Fruit fly (Drosophila melanogaster): ENCODE results near the gene Cp19.

The Cp19 gene

DNA sequence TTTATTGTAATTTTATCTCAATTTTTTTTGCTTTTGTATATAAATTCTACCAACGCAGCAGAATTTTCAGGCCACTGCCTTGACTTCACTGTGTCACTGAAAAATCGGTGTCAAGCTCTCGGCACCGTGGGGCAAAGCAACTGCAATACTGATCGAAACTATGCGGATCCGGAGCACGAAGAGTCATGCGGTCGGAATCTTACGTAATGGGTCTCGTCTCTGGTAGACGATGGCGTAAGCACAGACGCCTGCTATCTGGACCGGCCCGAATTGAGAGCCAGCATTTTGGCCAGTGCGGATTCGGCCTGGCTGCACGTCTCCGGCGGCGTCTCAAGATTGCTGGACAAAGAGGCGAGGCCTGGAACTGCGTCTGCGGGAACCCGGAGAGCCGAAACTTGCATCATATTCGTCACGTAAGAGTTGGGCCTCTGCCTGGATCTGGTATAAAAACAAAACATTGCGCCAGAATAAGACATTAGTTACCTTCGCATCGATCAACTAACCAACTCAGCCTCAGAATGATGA is 3.3 kb upstream of the Cp19 start, which contains the start of gene Cp18:
Gene Cp18 (plus strand): TSS at position 475 of the 525 bp plus-strand sequence.
- TF ChIP-seq Sin3A (optimal IDR thresholded peaks at IDR 0.05) (no peak), h (optimal IDR thresholded peaks at IDR 0.05) (no peak), ttk (optimal IDR thresholded peaks at IDR 0.05) (no peak), Myc (optimal IDR thresholded peaks at IDR 0.05) (no peak), psq (optimal IDR thresholded peaks at IDR 0.05) (no peak), insv (optimal IDR thresholded peaks at IDR 0.05) (no peak)

DNA sequence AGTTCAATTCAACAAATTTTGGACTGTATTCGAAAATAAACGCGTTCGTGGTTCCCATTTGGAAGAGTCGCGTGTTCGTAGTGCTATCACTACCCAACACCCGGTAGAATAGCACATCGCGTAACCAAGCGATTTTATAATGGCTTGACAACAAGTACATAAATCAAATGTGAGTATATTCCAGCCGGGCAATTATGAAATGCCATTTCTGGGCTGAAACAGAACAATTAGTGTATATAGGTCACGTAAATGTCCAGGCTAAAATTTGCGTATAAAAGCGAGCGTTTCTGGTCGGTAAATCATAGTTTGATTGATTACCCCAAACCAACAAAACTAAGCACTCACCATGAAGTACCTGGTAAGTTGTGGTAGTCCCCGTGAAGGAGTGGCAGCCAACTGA is 1.5 kb upstream of the Cp19 start, which contains the start of gene Cp15:
Gene Cp15 (plus strand): TSS at position 301 of the 400 bp plus-strand sequence.
- TF ChIP-seq h (optimal IDR thresholded peaks at IDR 0.05) (no peak), psq (optimal IDR thresholded peaks at IDR 0.05) (no peak), insv (optimal IDR thresholded peaks at IDR 0.05) (no peak), Myc (optimal IDR thresholded peaks at IDR 0.05) (no peak)

DNA sequence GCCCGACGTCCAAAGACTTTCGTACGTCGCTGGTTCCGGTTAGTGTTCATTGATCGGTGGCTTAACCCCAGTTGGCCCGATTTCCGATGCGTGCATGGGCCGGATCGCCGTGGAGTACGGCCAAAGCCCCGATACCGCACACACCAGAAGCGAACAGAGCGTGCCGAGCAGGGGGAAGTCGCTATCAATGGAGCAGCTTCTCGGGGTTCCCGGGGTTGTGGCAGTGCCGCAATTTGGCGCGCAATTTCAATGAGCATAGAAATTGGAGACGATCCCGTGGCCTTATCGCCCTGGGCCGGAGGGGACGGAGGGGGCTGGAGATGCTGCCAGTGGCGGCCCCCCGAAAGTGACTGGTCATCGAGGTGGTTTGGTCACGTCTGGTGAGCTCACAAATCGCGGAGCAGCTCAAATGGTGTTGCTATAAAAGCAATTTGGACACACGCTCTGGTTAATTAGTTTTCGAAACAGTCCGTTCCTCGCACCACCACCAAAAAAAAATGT is 1.9 kb downstream of the Cp19 start, which contains the start of gene Cp16:
Gene Cp16 (plus strand): TSS at position 451 of the 501 bp plus-strand sequence.
- no peak for TF ChIP-seq h (optimal IDR thresholded peaks at IDR 0.05)
- no peak for TF ChIP-seq insv (optimal IDR thresholded peaks at IDR 0.05)
- no peak for TF ChIP-seq ttk (optimal IDR thresholded peaks at IDR 0.05)
- no peak for TF ChIP-seq psq (optimal IDR thresholded peaks at IDR 0.05)
- no peak for TF ChIP-seq Sin3A (optimal IDR thresholded peaks at IDR 0.05)
- TF ChIP-seq Myc (optimal IDR thresholded peaks at IDR 0.05), result no peak

DNA sequence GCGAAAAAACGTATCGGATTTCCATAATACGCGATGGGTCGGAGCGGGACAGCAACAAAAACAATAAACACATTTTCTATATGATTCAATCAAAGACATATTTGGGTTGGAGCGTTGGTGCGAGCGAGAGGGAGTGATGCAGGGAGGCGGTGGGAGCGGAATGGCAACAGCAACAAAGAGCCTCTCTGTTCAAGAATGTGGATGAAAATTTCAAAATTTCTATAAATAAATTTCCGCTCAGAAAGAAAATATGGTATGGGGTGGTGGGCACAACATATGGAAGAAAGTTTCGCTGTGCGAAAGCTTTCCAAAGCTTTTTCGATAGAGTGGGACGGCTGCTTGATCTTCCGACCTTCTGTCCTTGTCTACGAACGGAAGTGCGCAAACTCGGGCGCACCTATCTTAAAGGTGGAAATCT is 11.4 kb downstream of the Cp19 start:
- TF ChIP-seq h (optimal IDR thresholded peaks at IDR 0.05), result no peak

DNA sequence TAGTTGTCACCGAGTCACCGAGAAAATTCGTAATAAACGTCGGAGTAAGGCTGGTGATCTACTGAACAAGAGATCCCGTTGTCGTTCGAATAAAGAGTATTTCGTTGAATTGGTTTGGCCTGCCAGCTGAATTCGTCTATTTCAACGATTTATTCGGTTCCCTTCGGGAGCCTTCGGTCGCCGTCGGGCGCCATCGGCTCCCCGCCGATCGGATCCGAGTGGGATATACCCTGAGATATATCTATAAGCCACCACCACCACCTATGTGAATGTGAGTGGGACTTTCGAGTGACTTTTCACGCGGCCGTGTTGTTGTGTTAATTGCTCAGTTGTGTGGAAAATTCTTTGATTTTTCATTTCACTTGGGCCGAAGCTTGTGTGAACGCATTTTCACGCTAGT is 15.5 kb downstream of the Cp19 start, which contains the start of gene Prm:
Gene Prm (minus strand): TSS at position 101 of the 400 bp plus-strand sequence.
- TF ChIP-seq h (optimal IDR thresholded peaks at IDR 0.05), result no peak
- TF ChIP-seq Myc (optimal IDR thresholded peaks at IDR 0.05), result no peak
- TF ChIP-seq Sin3A (optimal IDR thresholded peaks at IDR 0.05), result no peak
- TF ChIP-seq insv (optimal IDR thresholded peaks at IDR 0.05), result no peak
- TF ChIP-seq ttk (optimal IDR thresholded peaks at IDR 0.05), result no peak
- no peak for TF ChIP-seq psq (optimal IDR thresholded peaks at IDR 0.05)

DNA sequence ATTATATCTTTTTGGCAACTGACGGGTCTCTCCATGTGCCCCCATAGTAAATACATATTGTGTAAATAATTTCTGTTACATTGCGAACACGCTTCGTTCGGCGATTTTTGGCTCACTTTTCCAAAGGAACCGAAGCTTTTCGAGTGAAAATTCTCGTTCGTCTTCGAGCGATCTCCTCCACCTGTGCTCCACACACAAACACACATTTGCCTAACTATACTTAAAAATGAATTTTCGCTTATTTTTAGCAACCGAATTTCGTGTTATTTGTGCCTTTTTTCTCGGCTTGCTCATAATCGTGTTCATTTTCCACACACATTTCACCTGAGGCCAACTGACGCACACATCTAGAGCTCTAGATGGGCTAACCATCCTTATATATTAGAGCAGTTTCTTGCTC is 16.9 kb downstream of the Cp19 start:
- TF ChIP-seq Sin3A (optimal IDR thresholded peaks at IDR 0.05), result no peak
- no peak for TF ChIP-seq Myc (optimal IDR thresholded peaks at IDR 0.05)
- no peak for TF ChIP-seq insv (optimal IDR thresholded peaks at IDR 0.05)
- TF ChIP-seq ttk (optimal IDR thresholded peaks at IDR 0.05), result no peak
- no peak for TF ChIP-seq h (optimal IDR thresholded peaks at IDR 0.05)
- no peak for TF ChIP-seq psq (optimal IDR thresholded peaks at IDR 0.05)

DNA sequence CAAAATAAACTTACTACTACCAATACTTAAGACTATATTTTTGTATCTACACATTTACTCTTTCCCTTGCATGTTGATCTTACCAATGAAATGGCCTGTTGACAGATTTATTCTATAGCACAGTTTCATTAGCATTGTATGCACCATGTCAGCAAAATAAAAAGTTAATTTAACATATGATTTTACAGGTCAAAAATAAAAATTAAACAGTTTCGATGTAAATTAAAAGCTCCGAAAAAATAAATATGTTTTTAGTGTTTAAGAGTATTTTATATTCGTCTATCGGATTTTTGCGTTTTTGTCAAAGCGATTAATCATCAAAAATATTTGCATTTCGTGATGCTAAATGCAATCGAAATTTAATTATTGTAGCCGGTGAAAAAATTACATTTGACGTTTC is 18.7 kb downstream of the Cp19 start:
- TF ChIP-seq psq (optimal IDR thresholded peaks at IDR 0.05) (no peak), insv (optimal IDR thresholded peaks at IDR 0.05) (no peak), h (optimal IDR thresholded peaks at IDR 0.05) (no peak), Sin3A (optimal IDR thresholded peaks at IDR 0.05) (no peak), Myc (optimal IDR thresholded peaks at IDR 0.05) (no peak), ttk (optimal IDR thresholded peaks at IDR 0.05) (no peak)

DNA sequence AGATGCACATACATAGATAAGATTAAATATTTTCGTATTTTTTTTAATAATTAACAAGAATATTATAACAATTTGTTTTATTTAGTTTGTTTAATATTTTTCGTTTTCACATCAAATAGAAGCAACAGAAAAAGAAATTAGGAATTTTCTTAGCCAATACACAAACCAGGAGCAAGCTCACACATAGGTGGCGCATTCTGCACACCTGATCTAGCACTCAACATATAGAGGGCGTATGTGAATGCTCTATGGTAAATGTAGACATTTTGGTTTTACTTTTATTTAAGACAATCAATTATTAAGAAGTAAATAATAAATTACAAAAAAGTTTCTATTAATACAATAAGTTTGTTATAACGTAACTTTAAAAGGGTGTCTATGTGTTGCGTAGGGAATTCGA is 19.2 kb downstream of the Cp19 start:
- TF ChIP-seq psq (optimal IDR thresholded peaks at IDR 0.05) (no peak), Myc (optimal IDR thresholded peaks at IDR 0.05) (no peak), insv (optimal IDR thresholded peaks at IDR 0.05) (no peak), Sin3A (optimal IDR thresholded peaks at IDR 0.05) (no peak), h (optimal IDR thresholded peaks at IDR 0.05) (no peak), ttk (optimal IDR thresholded peaks at IDR 0.05) (no peak)

DNA sequence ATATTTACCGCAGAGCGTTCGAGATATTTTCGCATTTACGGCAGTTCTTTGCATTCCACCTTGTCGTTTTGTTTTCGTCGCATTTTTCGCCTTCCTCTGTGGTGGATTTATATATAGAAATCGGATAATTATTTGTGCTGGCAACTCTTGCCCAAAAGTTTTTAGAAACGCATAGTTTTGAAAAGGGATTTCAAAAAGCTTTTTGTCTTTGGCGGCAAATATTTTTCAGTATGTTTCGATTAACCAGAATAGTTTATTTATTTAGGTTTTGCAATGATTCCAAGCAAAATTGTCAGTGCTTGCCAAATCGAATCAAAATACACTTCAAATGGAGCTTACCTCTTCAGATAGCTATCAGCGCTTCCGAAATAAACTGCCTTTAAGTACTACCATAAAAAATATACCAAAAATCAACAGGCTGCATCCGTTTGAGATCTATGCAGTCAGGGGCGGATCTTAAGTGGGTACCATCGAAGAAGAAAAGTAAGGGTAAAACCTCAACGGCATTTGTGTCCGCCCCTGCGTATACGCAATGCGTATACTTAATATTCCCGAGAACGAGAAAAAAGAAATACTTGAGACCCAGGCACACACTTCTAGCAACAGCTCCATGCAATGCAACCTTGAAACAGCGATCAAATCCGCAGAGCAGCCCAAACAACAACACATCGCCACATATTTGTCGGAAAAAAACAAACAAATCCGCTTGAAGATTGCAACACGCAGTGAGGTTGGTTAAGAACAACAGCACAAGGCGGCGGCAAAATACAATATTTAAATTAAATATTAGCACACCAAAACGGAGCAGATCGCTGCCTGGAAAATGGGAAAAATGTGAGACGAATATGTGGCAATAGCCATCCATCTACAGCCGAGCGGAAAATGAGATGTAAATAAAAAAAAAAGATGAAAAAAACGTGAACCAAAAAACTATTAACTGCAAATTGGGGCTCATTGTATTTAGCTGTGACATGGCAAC is 20.3 kb downstream of the Cp19 start, which contains the start of gene CG13306:
Gene CG13306 (minus strand): TSS at position 51 of the 979 bp plus-strand sequence.
- TF ChIP-seq insv (optimal IDR thresholded peaks at IDR 0.05) (no peak), h (optimal IDR thresholded peaks at IDR 0.05) (no peak), psq (optimal IDR thresholded peaks at IDR 0.05) (no peak), ttk (optimal IDR thresholded peaks at IDR 0.05) (no peak), Myc (optimal IDR thresholded peaks at IDR 0.05) (no peak)

DNA sequence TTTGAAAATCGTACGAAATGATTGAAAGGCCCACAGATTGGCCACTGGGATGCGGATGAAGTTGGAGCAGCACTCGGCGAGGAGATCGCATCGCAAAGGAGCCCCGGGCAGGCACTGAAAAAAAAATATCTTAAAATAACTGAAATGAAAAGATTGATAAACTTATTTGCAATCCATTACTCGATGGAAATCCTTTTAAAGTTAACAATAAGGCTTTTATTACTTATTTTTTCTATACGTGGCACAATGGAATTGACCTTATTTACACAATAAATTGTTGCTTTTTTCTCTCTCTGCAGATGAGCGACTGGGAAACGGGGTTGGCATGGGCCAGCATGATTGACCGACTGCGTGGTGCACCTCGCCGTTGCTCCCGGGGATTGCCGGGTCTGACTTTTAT is 21.6 kb downstream of the Cp19 start:
- TF ChIP-seq psq (optimal IDR thresholded peaks at IDR 0.05) (no peak), insv (optimal IDR thresholded peaks at IDR 0.05) (no peak), ttk (optimal IDR thresholded peaks at IDR 0.05) (no peak), h (optimal IDR thresholded peaks at IDR 0.05) (no peak), Myc (optimal IDR thresholded peaks at IDR 0.05) (no peak), Sin3A (optimal IDR thresholded peaks at IDR 0.05) (no peak)

DNA sequence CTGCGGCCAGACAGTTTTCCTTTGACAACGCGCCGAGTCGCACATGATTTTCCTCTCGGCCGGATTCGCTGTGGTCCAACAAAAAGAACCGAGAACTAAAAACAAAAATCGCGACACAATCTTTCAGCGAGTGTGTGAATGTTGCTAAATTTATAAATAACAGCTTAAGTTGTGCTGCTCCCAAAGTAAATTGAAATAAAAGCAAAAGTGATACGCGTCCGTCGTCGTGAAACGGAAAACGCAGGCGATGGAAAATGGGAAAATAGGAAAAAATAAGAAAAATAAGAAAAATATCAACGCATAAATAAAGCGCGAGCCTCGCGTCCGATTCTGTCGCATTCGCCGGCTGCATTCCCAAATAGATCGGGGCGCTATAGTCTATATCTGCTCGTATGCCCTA is 23.9 kb downstream of the Cp19 start, which contains the start of gene Fhos:
Gene Fhos (plus strand): TSS at position 28 of the 400 bp plus-strand sequence.
- TF ChIP-seq ttk (optimal IDR thresholded peaks at IDR 0.05) (no peak), psq (optimal IDR thresholded peaks at IDR 0.05) (no peak), h (optimal IDR thresholded peaks at IDR 0.05) (no peak)

DNA sequence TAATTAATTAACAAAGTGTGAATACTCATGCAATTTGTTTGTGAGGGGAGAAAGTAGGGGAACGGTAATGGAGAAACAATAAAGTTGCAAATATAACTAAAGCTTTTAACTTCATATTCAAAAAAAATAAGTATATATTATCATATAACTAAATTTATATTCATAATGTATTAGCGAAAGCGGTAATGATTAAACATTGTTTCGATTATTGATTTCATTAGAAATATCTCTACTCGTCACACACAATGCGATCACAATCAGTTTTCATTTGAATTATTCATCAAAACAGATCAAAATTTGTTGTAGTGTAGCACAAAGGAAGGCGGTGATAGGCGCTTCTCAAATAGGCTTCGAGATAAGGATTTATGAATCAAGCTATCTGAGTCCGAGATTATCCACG is 26.0 kb downstream of the Cp19 start, which contains the start of gene CG6576:
Gene CG6576 (plus strand): TSS at position 301 of the 400 bp plus-strand sequence.
- TF ChIP-seq psq (optimal IDR thresholded peaks at IDR 0.05), result no peak
- TF ChIP-seq Sin3A (optimal IDR thresholded peaks at IDR 0.05), result no peak
- no peak for TF ChIP-seq ttk (optimal IDR thresholded peaks at IDR 0.05)
- no peak for TF ChIP-seq Myc (optimal IDR thresholded peaks at IDR 0.05)
- no peak for TF ChIP-seq insv (optimal IDR thresholded peaks at IDR 0.05)
- TF ChIP-seq h (optimal IDR thresholded peaks at IDR 0.05), result no peak

Data from Kc167 (cell line).